Worm (Caenorhabditis elegans): ENCODE measurements around the gene C06A8.6.

DNA sequence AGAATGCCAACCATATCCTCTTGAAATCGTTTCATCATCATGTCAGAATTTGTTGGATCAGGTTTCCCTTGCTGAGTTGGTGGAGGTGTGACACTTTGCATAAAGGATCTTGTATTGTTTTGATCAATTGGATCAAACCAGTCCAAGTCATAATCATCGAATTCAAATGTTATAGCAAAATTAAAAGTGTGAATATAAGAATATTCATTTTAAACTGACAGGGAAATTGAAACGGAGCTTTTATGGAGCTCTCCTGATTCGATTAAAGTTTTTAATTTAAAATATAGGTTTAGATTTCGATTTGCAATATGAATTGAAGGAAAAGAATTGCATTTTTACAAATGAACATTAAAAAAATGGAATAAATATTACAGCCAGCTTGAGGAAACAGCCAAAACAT is 8.7 kb upstream of the C06A8.6 start, which contains the start of gene B0228.9:
- TF ChIP-seq unc-62 (GFP tag; optimal IDR thresholded peaks at IDR 0.05) (no peak), crh-2 (tag; optimal IDR thresholded peaks at IDR 0.05) (no peak), zag-1 (tag; optimal IDR thresholded peaks at IDR 0.05) (no peak), alr-1 (tag; optimal IDR thresholded peaks at IDR 0.05) (no peak)

All from whole organism, L2 larva.